Worm (Caenorhabditis elegans) whole organism, young adult: ENCODE results near the gene fbxa-139.

Experiments
- F10E7.11 ChIP-seq: sonication (generic microtip); optimal IDR thresholded peaks from 2 replicates; lab custom pipeline; 2017; ENCODE audit warnings: mild to moderate bottlenecking, missing genetic modification characterization, moderate library complexity, missing compliant biosample characterization
- Y95B8A.8 ChIP-seq: fragments of 200-800 bp; sonication (Bioruptor generic); IDR thresholded peaks from 2 replicates; pipeline ENCODE4 v1.3.6; 2022; ENCODE audit warnings: missing genetic modification reagents, missing genetic modification characterization, missing compliant biosample characterization
- ama-1 ChIP-seq, 3 experiments: fragments of 150-350 bp in 1 of 3; sonication (generic microtip) in 2 of 3; optimal IDR thresholded peaks; 2 replicates each; lab custom pipeline; 2014 to 2018; ENCODE audit warnings: missing biosample characterization in 2 of 3, missing genetic modification characterization in 2 of 3, missing genetic modification reagents in 2 of 3
- efl-1 ChIP-seq: fragments of 150-350 bp; optimal IDR thresholded peaks from 2 replicates; lab custom pipeline; 2014; ENCODE audit warnings: missing biosample characterization, missing genetic modification reagents, missing genetic modification characterization
- egl-18 ChIP-seq: fragments of 200-800 bp; sonication (Bioruptor generic); IDR thresholded peaks from 2 replicates; pipeline ENCODE4 v1.3.6; 2022; ENCODE audit warnings: missing genetic modification reagents, missing genetic modification characterization, missing compliant biosample characterization
- let-526 ChIP-seq: fragments of 200-800 bp; sonication (Bioruptor generic); IDR thresholded peaks from 2 replicates; pipeline ENCODE4 v1.3.6; 2022; ENCODE audit warnings: missing genetic modification reagents, missing genetic modification characterization, missing compliant biosample characterization
- lin-26 ChIP-seq: fragments of 200-800 bp; sonication (Bioruptor generic); IDR thresholded peaks from 2 replicates; pipeline ENCODE4 v1.3.6; 2022; ENCODE audit warnings: missing genetic modification reagents, missing genetic modification characterization, missing compliant biosample characterization
- lin-35 ChIP-seq, 3 experiments: fragments of 150-350 bp in 2 of 3; sonication (generic microtip) in 1 of 3; optimal IDR thresholded peaks; 2 replicates each; lab custom pipeline; 2014 to 2018; ENCODE audit warnings: missing biosample characterization in 3 of 3, missing genetic modification characterization in 3 of 3, missing genetic modification reagents in 3 of 3
- lsy-27 ChIP-seq: sonication (generic microtip); optimal IDR thresholded peaks from 2 replicates; lab custom pipeline; 2017; ENCODE audit warnings: missing genetic modification characterization, mild to moderate bottlenecking, missing compliant biosample characterization, antibody characterized with exemption, missing genotype, borderline replicate concordance; ENCODE audit not compliant: insufficient read depth
- nhr-80 ChIP-seq: sonication (generic microtip); optimal IDR thresholded peaks from 2 replicates; lab custom pipeline; 2016; ENCODE audit warnings: missing genetic modification characterization, missing compliant biosample characterization
- snpc-4 ChIP-seq, 5 experiments: fragments of 150-350 bp in 1 of 5; sonication (generic microtip) in 4 of 5; optimal IDR thresholded peaks; 2 replicates each; lab custom pipeline; 2014 to 2018; ENCODE audit warnings: missing genetic modification characterization in 5 of 5, missing biosample characterization in 3 of 5, antibody characterized with exemption in 2 of 5, mild to moderate bottlenecking in 2 of 5, missing compliant biosample characterization in 2 of 5, missing genotype in 2 of 5, moderate library complexity in 2 of 5, missing genetic modification reagents in 1 of 5
- unc-130 ChIP-seq: sonication (generic microtip); optimal IDR thresholded peaks from 2 replicates; lab custom pipeline; 2016; ENCODE audit warnings: missing genetic modification reagents, missing genetic modification characterization, missing compliant biosample characterization
- ztf-22 ChIP-seq: fragments of 200-800 bp; sonication (Bioruptor generic); optimal IDR thresholded peaks from 2 replicates; lab custom pipeline; 2018; ENCODE audit warnings: mild to moderate bottlenecking, missing genetic modification characterization, moderate library complexity, missing compliant biosample characterization
- ztf-3 ChIP-seq: fragments of 200-800 bp; sonication (Bioruptor generic); optimal IDR thresholded peaks from 2 replicates; lab custom pipeline; 2018; ENCODE audit warnings: mild to moderate bottlenecking, missing genetic modification characterization, missing compliant biosample characterization

- no peak for TF ChIP-seq nhr-80 (tag; lab: Kevin White, UChicago)
- no peak for TF ChIP-seq ztf-22 (GFP tag; lab: Kevin White, UChicago)
- no peak for TF ChIP-seq lin-35 (GFP tag; optimal IDR thresholded peaks at IDR 0.05; lab: Kevin White, UChicago)
- TF ChIP-seq efl-1 = no peak
- TF ChIP-seq ztf-3 = no peak
- TF ChIP-seq unc-130 = no peak
- no peak for TF ChIP-seq lsy-27 (tag; lab: Kevin White, UChicago)
- no peak for TF ChIP-seq let-526 (GFP tag; lab: Robert Waterston, UW)
- TF ChIP-seq snpc-4 (GFP tag; optimal IDR thresholded peaks at IDR 0.05; lab: Kevin White, UChicago) = no peak
- no peak for TF ChIP-seq snpc-4 (tag; optimal IDR thresholded peaks at IDR 0.05; lab: Kevin White, UChicago)
- no peak for TF ChIP-seq Y95B8A.8 (GFP tag; lab: Robert Waterston, UW)
- TF ChIP-seq ama-1 (optimal IDR thresholded peaks at IDR 0.05; lab: Kevin White, UChicago) = no peak
- TF ChIP-seq ama-1 (GFP tag; optimal IDR thresholded peaks at IDR 0.05; lab: Kevin White, UChicago) = no peak
- TF ChIP-seq egl-18 (GFP tag; lab: Robert Waterston, UW) = no peak
- TF ChIP-seq lin-26 (GFP tag; lab: Robert Waterston, UW) = no peak
- TF ChIP-seq F10E7.11 = no peak
Measured at ce11 chrV:15571006-15571526, 23.4 kb downstream of the fbxa-139 start, which contains the start of gene fbxa-95.
